Worm (Caenorhabditis elegans) whole organism, L2 larva: ENCODE data around the gene ins-16.

Source experiments
- F13H6.1 ChIP-seq: sonication (generic microtip); optimal IDR thresholded peaks from 2 replicates; lab custom pipeline; 2016; ENCODE audit warnings: missing genetic modification characterization, missing compliant biosample characterization
- Y55F3AM.14 ChIP-seq: fragments of 200-800 bp; sonication (Bioruptor generic); optimal IDR thresholded peaks from 2 replicates; lab custom pipeline; 2018; ENCODE audit warnings: mild to moderate bottlenecking, missing genetic modification characterization, missing compliant biosample characterization
- ama-1 ChIP-seq: fragments of 150-350 bp; optimal IDR thresholded peaks from 2 replicates; lab custom pipeline; 2018; ENCODE audit warnings: inconsistent platforms
- blmp-1 ChIP-seq: sonication (generic microtip); optimal IDR thresholded peaks from 2 replicates; lab custom pipeline; 2017; ENCODE audit warnings: missing genetic modification characterization, mild to moderate bottlenecking, missing compliant biosample characterization, antibody characterized with exemption, moderate library complexity; ENCODE audit not compliant: insufficient read depth
- ceh-16 ChIP-seq: fragments of 150-350 bp; optimal IDR thresholded peaks from 2 replicates; lab custom pipeline; 2014; ENCODE audit warnings: missing biosample characterization, missing genetic modification characterization
- ceh-82 ChIP-seq: fragments of 150-350 bp; optimal IDR thresholded peaks from 2 replicates; lab custom pipeline; 2014; ENCODE audit warnings: missing biosample characterization, missing genetic modification characterization
- crh-2 ChIP-seq: sonication (generic microtip); optimal IDR thresholded peaks from 2 replicates; lab custom pipeline; 2017; ENCODE audit warnings: missing biosample characterization, missing genetic modification characterization
- dmd-4 ChIP-seq: sonication (generic microtip); optimal IDR thresholded peaks from 2 replicates; lab custom pipeline; 2017; ENCODE audit warnings: missing biosample characterization, missing genetic modification characterization
- egl-27 ChIP-seq: sonication (generic microtip); optimal IDR thresholded peaks from 3 replicates; lab custom pipeline; 2017; ENCODE audit warnings: missing biosample characterization, missing genetic modification reagents, missing genetic modification characterization
- elt-3 ChIP-seq: sonication (generic microtip); optimal IDR thresholded peaks from 2 replicates; lab custom pipeline; 2017; ENCODE audit warnings: missing biosample characterization, missing genetic modification characterization
- fos-1 ChIP-seq: fragments of 150-350 bp; optimal IDR thresholded peaks from 2 replicates; lab custom pipeline; 2014; ENCODE audit warnings: missing biosample characterization, missing genetic modification characterization
- gmeb-1 ChIP-seq: fragments of 150-350 bp; optimal IDR thresholded peaks from 2 replicates; lab custom pipeline; 2014; ENCODE audit warnings: missing biosample characterization, missing genetic modification characterization
- lin-13 ChIP-seq: fragments of 150-350 bp; optimal IDR thresholded peaks from 2 replicates; lab custom pipeline; 2014; ENCODE audit warnings: missing biosample characterization, missing genetic modification reagents, missing genetic modification characterization
- lsy-2 ChIP-seq, 2 experiments: fragments of 150-350 bp in 1 of 2; sonication (generic microtip) in 1 of 2; optimal IDR thresholded peaks; 2 replicates each; lab custom pipeline; 2014 to 2017; ENCODE audit warnings: missing biosample characterization in 2 of 2, missing genetic modification characterization in 2 of 2
- mab-5 ChIP-seq: fragments of 150-350 bp; optimal IDR thresholded peaks from 2 replicates; lab custom pipeline; 2014; ENCODE audit warnings: missing biosample characterization, missing genetic modification characterization
- mdl-1 ChIP-seq, 2 experiments: fragments of 150-350 bp in 1 of 2; sonication (generic microtip) in 1 of 2; optimal IDR thresholded peaks; 2 replicates each; lab custom pipeline; 2017; ENCODE audit warnings: missing biosample characterization in 2 of 2, missing genetic modification characterization in 2 of 2
- nhr-10 ChIP-seq: sonication (generic microtip); optimal IDR thresholded peaks from 2 replicates; lab custom pipeline; 2017; ENCODE audit warnings: missing biosample characterization, missing genetic modification characterization
- nhr-12 ChIP-seq: fragments of 150-350 bp; optimal IDR thresholded peaks from 2 replicates; lab custom pipeline; 2014; ENCODE audit warnings: missing biosample characterization, missing genetic modification characterization
- nhr-21 ChIP-seq: fragments of 150-350 bp; optimal IDR thresholded peaks from 2 replicates; lab custom pipeline; 2014; ENCODE audit warnings: missing biosample characterization, missing genetic modification characterization
- nhr-23 ChIP-seq: fragments of 150-350 bp; optimal IDR thresholded peaks from 2 replicates; lab custom pipeline; 2014; ENCODE audit warnings: missing biosample characterization, missing genetic modification reagents, missing genetic modification characterization
- nhr-237 ChIP-seq: fragments of 150-350 bp; optimal IDR thresholded peaks from 2 replicates; lab custom pipeline; 2014; ENCODE audit warnings: missing biosample characterization, missing genetic modification characterization
- nhr-6 ChIP-seq: fragments of 150-350 bp; optimal IDR thresholded peaks from 2 replicates; lab custom pipeline; 2014; ENCODE audit warnings: missing biosample characterization, missing genetic modification characterization
- peb-1 ChIP-seq: fragments of 150-350 bp; optimal IDR thresholded peaks from 2 replicates; lab custom pipeline; 2014; ENCODE audit warnings: missing biosample characterization, missing genetic modification characterization
- sem-4 ChIP-seq: fragments of 150-350 bp; optimal IDR thresholded peaks from 2 replicates; lab custom pipeline; 2014; ENCODE audit warnings: missing biosample characterization, missing genetic modification reagents, missing genetic modification characterization
- skn-1 ChIP-seq: sonication (generic microtip); optimal IDR thresholded peaks from 2 replicates; lab custom pipeline; 2017; ENCODE audit warnings: missing biosample characterization, missing genetic modification characterization
- sma-3 ChIP-seq: sonication (generic microtip); optimal IDR thresholded peaks from 2 replicates; lab custom pipeline; 2016; ENCODE audit warnings: missing genetic modification reagents, missing genetic modification characterization, missing compliant biosample characterization
- sma-9 ChIP-seq, 2 experiments: fragments of 150-350 bp in 1 of 2; sonication (generic microtip) in 1 of 2; optimal IDR thresholded peaks; 2 replicates each; lab custom pipeline; 2014 to 2016; ENCODE audit warnings: missing genetic modification characterization in 2 of 2, mild to moderate bottlenecking in 1 of 2, missing biosample characterization in 1 of 2, missing compliant biosample characterization in 1 of 2, missing genetic modification reagents in 1 of 2, moderate library complexity in 1 of 2
- snpc-4 ChIP-seq: fragments of 150-350 bp; optimal IDR thresholded peaks from 2 replicates; lab custom pipeline; 2014; ENCODE audit warnings: missing biosample characterization, missing genetic modification characterization
- unc-55 ChIP-seq: fragments of 150-350 bp; sonication (generic microtip); optimal IDR thresholded peaks from 3 replicates; lab custom pipeline; 2014; ENCODE audit warnings: missing biosample characterization, missing genetic modification reagents, missing genetic modification characterization
- unc-62 ChIP-seq: fragments of 150-350 bp; optimal IDR thresholded peaks from 2 replicates; lab custom pipeline; 2014; ENCODE audit warnings: missing biosample characterization, missing genetic modification reagents, missing genetic modification characterization
- zag-1 ChIP-seq: fragments of 150-350 bp; optimal IDR thresholded peaks from 2 replicates; lab custom pipeline; 2014; ENCODE audit warnings: missing biosample characterization, missing genetic modification characterization
- ztf-1 ChIP-seq: fragments of 200-800 bp; sonication (Bioruptor generic); conservative IDR thresholded peaks from 2 replicates; pipeline ENCODE4 v1.3.6; 2022; ENCODE audit warnings: missing genetic modification characterization, missing compliant biosample characterization
- ztf-11 ChIP-seq: sonication (generic microtip); optimal IDR thresholded peaks from 2 replicates; lab custom pipeline; 2017; ENCODE audit warnings: missing biosample characterization, missing genetic modification characterization
- ztf-4 ChIP-seq: fragments of 150-350 bp; optimal IDR thresholded peaks from 2 replicates; lab custom pipeline; 2014; ENCODE audit warnings: missing biosample characterization, missing genetic modification characterization

The ins-16 gene

ce11 chrIII:2060068-2060467 lies 689 bp downstream of the ins-16 start:
- no peak for TF ChIP-seq gmeb-1
- TF ChIP-seq Y55F3AM.14 (GFP tag; lab: Kevin White, UChicago), result no peak
- TF ChIP-seq skn-1 (tag; lab: Kevin White, UChicago), result no peak
- no peak for TF ChIP-seq ceh-82 (tag; lab: Kevin White, UChicago)
- no peak for TF ChIP-seq nhr-10

- TF ChIP-seq snpc-4, result no peak
- no peak for TF ChIP-seq ceh-82 (tag; lab: Kevin White, UChicago)
- no peak for TF ChIP-seq unc-55
- no peak for TF ChIP-seq nhr-23 (tag; lab: Kevin White, UChicago)
- TF ChIP-seq ztf-11 (tag; lab: Kevin White, UChicago), result no peak
- no peak for TF ChIP-seq sma-3 (GFP tag; lab: Kevin White, UChicago)
- no peak for TF ChIP-seq egl-27 (tag; lab: Kevin White, UChicago)
- TF ChIP-seq ceh-16 (tag; lab: Kevin White, UChicago), result no peak
- no peak for TF ChIP-seq ama-1
- TF ChIP-seq dmd-4 (tag; lab: Kevin White, UChicago), result no peak
- TF ChIP-seq, all 48 proteins: peak for 0
Observed at ce11 chrIII:2057570-2057969, 3.2 kb downstream of the ins-16 start, which contains the start of gene Y39A3A.2. Y39A3A.2 (minus strand) TSS chrIII:2057670.

- TF ChIP-seq sem-4 (tag; lab: Kevin White, UChicago) (no peak), crh-2 (no peak), sma-3 (GFP tag; lab: Kevin White, UChicago) (no peak), mdl-1 (tag; optimal IDR thresholded peaks at IDR 0.05; lab: Kevin White, UChicago) (no peak), Y55F3AM.14 (GFP tag; lab: Kevin White, UChicago) (no peak), unc-62 (GFP tag; lab: Kevin White, UChicago) (no peak), nhr-237 (tag; lab: Kevin White, UChicago) (no peak), nhr-21 (tag; lab: Kevin White, UChicago) (no peak), peb-1 (tag; lab: Kevin White, UChicago) (no peak)
Observed at ce11 chrIII:2054084-2054483, 6.7 kb downstream of the ins-16 start, which contains the start of gene M01E10.3. M01E10.3 (minus strand) TSS chrIII:2054184.

ce11 chrIII:2053433-2053832 lies 7.3 kb downstream of the ins-16 start:
- TF ChIP-seq snpc-4 (no peak), sma-9 (GFP tag; optimal IDR thresholded peaks at IDR 0.05; lab: Kevin White, UChicago) (peak; percentile 22), sma-9 (tag; optimal IDR thresholded peaks at IDR 0.05; lab: Kevin White, UChicago) (no peak), fos-1 (tag; lab: Kevin White, UChicago) (peak; percentile 80), ceh-82 (tag; lab: Kevin White, UChicago) (no peak), blmp-1 (tag; lab: Kevin White, UChicago) (no peak)

ce11 chrIII:2050494-2050893 lies 10.3 kb downstream of the ins-16 start:
- no peak for TF ChIP-seq Y55F3AM.14 (GFP tag; lab: Kevin White, UChicago)
- peak; percentile 6 for TF ChIP-seq fos-1 (tag; lab: Kevin White, UChicago)
- TF ChIP-seq crh-2, result no peak
- TF ChIP-seq zag-1 (tag; lab: Kevin White, UChicago), result no peak
- no peak for TF ChIP-seq mab-5 (tag; lab: Kevin White, UChicago)

- TF ChIP-seq elt-3 (no peak), fos-1 (tag; lab: Kevin White, UChicago) (peak; percentile 27), ztf-4 (no peak)
Observed at ce11 chrIII:2049825-2050224, 10.9 kb downstream of the ins-16 start.

ce11 chrIII:2047907-2048306 lies 12.8 kb downstream of the ins-16 start, which contains the start of gene dpy-1:
dpy-1 (minus strand) TSS chrIII:2048007.
- TF ChIP-seq blmp-1 (tag; lab: Kevin White, UChicago), result no peak
- TF ChIP-seq lin-13, result no peak
- TF ChIP-seq sem-4 (tag; lab: Kevin White, UChicago), result no peak
- no peak for TF ChIP-seq gmeb-1
- TF ChIP-seq nhr-12 (tag; lab: Kevin White, UChicago), result no peak
- no peak for TF ChIP-seq crh-2
- no peak for TF ChIP-seq lsy-2 (tag; optimal IDR thresholded peaks at IDR 0.05; lab: Kevin White, UChicago)
- no peak for TF ChIP-seq ztf-1 (GFP tag; lab: Robert Waterston, UW)
- TF ChIP-seq nhr-23 (tag; lab: Kevin White, UChicago), result no peak
- TF ChIP-seq F13H6.1 (tag; lab: Kevin White, UChicago), result no peak
- no peak for TF ChIP-seq sma-3 (GFP tag; lab: Kevin White, UChicago)
- TF ChIP-seq nhr-6 (tag; lab: Kevin White, UChicago), result no peak
- no peak for TF ChIP-seq unc-55
- TF ChIP-seq ama-1, result no peak
- TF ChIP-seq sma-9 (GFP tag; optimal IDR thresholded peaks at IDR 0.05; lab: Kevin White, UChicago), result no peak
- TF ChIP-seq sma-9 (tag; optimal IDR thresholded peaks at IDR 0.05; lab: Kevin White, UChicago), result no peak
